Worm (Caenorhabditis elegans) whole organism, L3 larva: ENCODE data around the gene Y37E11AL.2.

Experiments
- ZK546.5 ChIP-seq: sonication (generic microtip); optimal IDR thresholded peaks from 2 replicates; lab custom pipeline; 2017; ENCODE audit warnings: missing biosample characterization, missing genetic modification characterization
- ceh-82 ChIP-seq: fragments of 150-350 bp; optimal IDR thresholded peaks from 2 replicates; lab custom pipeline; 2014; ENCODE audit warnings: missing biosample characterization, missing genetic modification characterization
- egl-27 ChIP-seq: sonication (generic microtip); optimal IDR thresholded peaks from 4 replicates; lab custom pipeline; 2017; ENCODE audit warnings: missing biosample characterization, missing genetic modification reagents, missing genetic modification characterization
- egl-5 ChIP-seq: fragments of 150-350 bp; optimal IDR thresholded peaks from 2 replicates; lab custom pipeline; 2017; ENCODE audit warnings: missing biosample characterization, missing genetic modification reagents, missing genetic modification characterization, inconsistent platforms
- elt-1 ChIP-seq: fragments of 150-350 bp; optimal IDR thresholded peaks from 2 replicates; lab custom pipeline; 2014; ENCODE audit warnings: missing biosample characterization, missing genetic modification characterization
- jun-1 ChIP-seq: fragments of 150-350 bp; optimal IDR thresholded peaks from 2 replicates; lab custom pipeline; 2014; ENCODE audit warnings: missing biosample characterization, missing genetic modification reagents, missing genetic modification characterization
- mdl-1 ChIP-seq: fragments of 150-350 bp; optimal IDR thresholded peaks from 2 replicates; lab custom pipeline; 2014; ENCODE audit warnings: missing biosample characterization, missing genetic modification characterization
- nhr-11 ChIP-seq: fragments of 150-350 bp; optimal IDR thresholded peaks from 2 replicates; lab custom pipeline; 2014; ENCODE audit warnings: missing biosample characterization, missing genetic modification characterization
- nhr-237 ChIP-seq: fragments of 150-350 bp; optimal IDR thresholded peaks from 2 replicates; lab custom pipeline; 2014; ENCODE audit warnings: missing biosample characterization, missing genetic modification characterization
- nhr-28 ChIP-seq: fragments of 150-350 bp; optimal IDR thresholded peaks from 2 replicates; lab custom pipeline; 2014; ENCODE audit warnings: missing biosample characterization, missing genetic modification characterization
- pqm-1 ChIP-seq: fragments of 150-350 bp; optimal IDR thresholded peaks from 2 replicates; lab custom pipeline; 2017; ENCODE audit warnings: missing biosample characterization, missing genetic modification characterization, inconsistent platforms
- tbx-2 ChIP-seq: sonication (generic microtip); optimal IDR thresholded peaks from 2 replicates; lab custom pipeline; 2016; ENCODE audit warnings: mild to moderate bottlenecking, missing genetic modification characterization, missing compliant biosample characterization
- unc-62 ChIP-seq: fragments of 150-350 bp; sonication (generic microtip); optimal IDR thresholded peaks from 4 replicates; lab custom pipeline; 2014; ENCODE audit warnings: missing biosample characterization, missing genetic modification reagents, missing genetic modification characterization

ce11 chrIV:3701892-3702291 lies 3.6 kb downstream of the Y37E11AL.2 start, which contains the start of gene Y37E11AL.12:
- TF ChIP-seq egl-27 (tag; lab: Kevin White, UChicago) (no peak), pqm-1 (tag; lab: Kevin White, UChicago) (no peak), jun-1 (tag; lab: Kevin White, UChicago) (no peak), nhr-28 (no peak), egl-5 (tag; lab: Kevin White, UChicago) (no peak), unc-62 (GFP tag; lab: Kevin White, UChicago) (no peak), ceh-82 (tag; lab: Kevin White, UChicago) (no peak), nhr-237 (tag; lab: Kevin White, UChicago) (no peak), ZK546.5 (tag; lab: Kevin White, UChicago) (no peak), nhr-11 (tag; lab: Kevin White, UChicago) (no peak), elt-1 (no peak), mdl-1 (tag; lab: Kevin White, UChicago) (no peak), tbx-2 (tag; lab: Kevin White, UChicago) (no peak)
